Fruit fly (Drosophila melanogaster) S2 (cell line): ENCODE results near the gene CG7536.
A peak's percentile ranks its signal among the peaks of the same experiment; 100 is the strongest.

Experiments used
- CG8478 ChIP-seq: fragments of >200 bp; optimal IDR thresholded peaks from 2 replicates; lab custom pipeline; 2018
- CTCF ChIP-seq, 2 experiments: fragments of >200 bp; optimal IDR thresholded peaks; 2 replicates each; lab custom pipeline; 2018

Gene CG7536

DNA sequence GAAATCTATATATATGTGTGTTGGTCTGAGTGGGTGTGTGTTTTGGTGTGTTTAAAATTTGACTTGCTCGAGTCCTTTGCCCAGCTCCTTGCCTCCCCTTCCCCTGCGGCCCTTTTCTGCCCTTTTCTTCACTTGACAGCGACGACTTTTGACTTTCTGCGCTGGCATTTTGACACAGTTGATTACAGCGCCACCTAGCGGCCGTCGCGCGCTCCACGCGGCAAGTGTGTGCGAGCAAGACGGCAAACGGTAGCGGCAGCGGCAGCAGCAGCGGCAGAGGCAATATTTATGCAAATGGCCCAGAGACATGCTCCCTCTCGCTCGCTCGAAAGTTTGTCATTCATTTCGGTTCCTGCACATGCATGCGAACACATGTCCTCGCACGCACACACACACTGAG is 36.2 kb downstream of the CG7536 start:
- peak; percentile 79 to 84 for TF ChIP-seq CTCF (optimal IDR thresholded peaks at IDR 0.05; lab: Kevin White, UChicago)
- TF ChIP-seq CG8478 (lab: Kevin White, UChicago) = no peak

DNA sequence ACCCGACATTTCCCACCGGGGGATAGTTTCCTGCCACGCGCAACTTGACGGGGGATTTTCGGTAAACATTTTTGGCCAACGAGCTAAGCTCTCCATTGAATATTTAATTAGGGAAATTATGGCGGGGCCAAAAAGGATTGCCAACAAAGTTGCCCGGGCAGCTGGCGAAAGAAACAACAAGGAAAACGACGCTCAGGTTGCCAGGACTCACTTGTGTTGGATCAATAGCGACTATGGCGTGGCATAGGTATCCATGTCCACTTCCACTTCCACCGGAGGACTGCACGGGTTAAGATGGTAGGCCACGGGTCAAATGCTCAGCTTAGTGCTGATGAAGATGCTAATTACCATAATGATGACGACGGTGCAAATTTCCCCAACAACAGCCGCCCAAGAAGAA is 44.6 kb downstream of the CG7536 start, which contains the start of gene CG15373:
TSS of gene CG15373 (plus strand) at position 301 of the 400 bp plus-strand sequence.
- no peak for TF ChIP-seq CTCF (optimal IDR thresholded peaks at IDR 0.05; lab: Kevin White, UChicago)
- TF ChIP-seq CG8478 (lab: Kevin White, UChicago) = no peak
